Fruit fly (Drosophila melanogaster) whole organism, embryonic: ENCODE measurements around the gene vnd.

Experiments
- CG30403 ChIP-seq: fragments of 200-800 bp; sonication (Bioruptor generic); optimal IDR thresholded peaks from 3 replicates; lab custom pipeline; 2016; ENCODE audit warnings: missing biosample characterization, missing genetic modification characterization
- CG9727 ChIP-seq: fragments of 200-800 bp; sonication (Bioruptor generic); optimal IDR thresholded peaks from 3 replicates; lab custom pipeline; 2017; ENCODE audit warnings: missing biosample characterization, mild to moderate bottlenecking, missing genetic modification characterization
- CHES-1-like ChIP-seq: fragments of 200-800 bp; sonication (Bioruptor generic); optimal IDR thresholded peaks from 2 replicates; lab custom pipeline; 2016; ENCODE audit warnings: missing biosample characterization, missing genetic modification characterization
- Fer3 ChIP-seq: fragments of 200-800 bp; sonication (Bioruptor generic); optimal IDR thresholded peaks from 2 replicates; lab custom pipeline; 2018; ENCODE audit warnings: missing biosample characterization, mild to moderate bottlenecking, missing genetic modification characterization, moderate library complexity
- HLHmδ ChIP-seq: fragments of 200-800 bp; sonication (Bioruptor generic); optimal IDR thresholded peaks from 2 replicates; lab custom pipeline; 2018; ENCODE audit warnings: missing biosample characterization, mild to moderate bottlenecking, missing genetic modification characterization, moderate library complexity
- Pdp1 ChIP-seq, 2 experiments: fragments of 200-800 bp; sonication (Bioruptor generic); optimal IDR thresholded peaks; 3 replicates each; lab custom pipeline; 2016; ENCODE audit warnings: missing biosample characterization in 2 of 2, missing genetic modification characterization in 2 of 2, mild to moderate bottlenecking in 1 of 2, moderate library complexity in 1 of 2
- Xbp1 ChIP-seq: fragments of 200-800 bp; sonication (Bioruptor generic); optimal IDR thresholded peaks from 3 replicates; lab custom pipeline; 2016; ENCODE audit warnings: missing biosample characterization, mild to moderate bottlenecking, missing genetic modification characterization

DNA sequence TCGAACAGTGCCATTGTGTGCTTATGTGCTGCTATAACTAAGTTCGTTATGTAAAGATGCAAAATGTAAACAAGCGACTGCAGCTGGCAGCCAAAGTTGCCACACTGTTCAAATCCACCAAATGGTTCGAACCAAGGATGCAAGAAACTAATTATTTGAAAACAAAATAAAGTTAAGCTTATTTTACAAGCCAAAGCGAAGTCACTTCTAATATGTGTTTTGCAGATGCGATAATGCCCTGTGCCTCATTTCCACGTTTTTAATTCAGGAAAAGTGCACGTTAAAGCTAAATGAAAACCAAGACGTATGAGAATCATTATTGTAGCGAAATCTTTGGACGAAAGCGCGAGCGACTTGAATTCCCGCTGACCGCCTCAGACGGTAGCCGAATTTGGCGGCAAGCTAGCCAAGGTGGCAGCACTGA, 39.2 kb downstream of the vnd start, which contains the start of the genes CG13365 and Vsp37A:
- peak; percentile 36 to 98 for TF ChIP-seq Pdp1 (GFP tag; optimal IDR thresholded peaks at IDR 0.05; lab: Kevin White, UChicago)
- TF ChIP-seq CG30403 (GFP tag; lab: Kevin White, UChicago): peak; percentile 52
- peak; percentile 50 for TF ChIP-seq Xbp1
- peak; percentile 57 for TF ChIP-seq CG9727 (GFP tag; lab: Kevin White, UChicago)
- peak; percentile 64 for TF ChIP-seq CHES-1-like (GFP tag; lab: Kevin White, UChicago)
- peak; percentile 39 for TF ChIP-seq Fer3 (tag; lab: Kevin White, UChicago)
- TF ChIP-seq HLHmδ (GFP tag; lab: Kevin White, UChicago): no peak
